Worm (Caenorhabditis elegans): ENCODE data around the gene C04C11.25.

The C04C11.25 gene

DNA sequence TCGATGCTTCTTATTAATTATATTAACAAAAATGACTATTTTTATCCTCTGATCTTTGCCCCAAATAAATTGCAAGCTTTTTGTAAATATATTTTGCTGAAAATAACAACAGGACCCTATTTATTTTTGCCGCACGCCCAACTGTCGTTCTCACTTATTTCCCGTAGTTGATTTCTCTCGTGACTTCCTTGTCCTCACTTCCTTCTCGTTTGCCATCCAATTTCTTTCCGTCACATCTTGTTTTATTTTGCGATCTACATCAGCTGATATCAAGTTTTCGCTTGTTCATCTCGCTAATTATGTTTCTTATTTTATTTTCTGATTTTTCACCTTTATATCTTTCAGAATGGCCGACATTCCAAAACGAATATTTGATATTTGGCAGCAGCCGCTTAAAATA is 40.0 kb downstream of the C04C11.25 start, which contains the start of gene F48F7.5:
Gene F48F7.5, plus strand, starts transcription at position 340 of the 400 bp plus-strand sequence.
- TF ChIP-seq nhr-12 (tag; optimal IDR thresholded peaks at IDR 0.05) = no peak
- peak; percentile 22 for TF ChIP-seq ceh-16 (tag; optimal IDR thresholded peaks at IDR 0.05)
- no peak for TF ChIP-seq gmeb-1 (tag; optimal IDR thresholded peaks at IDR 0.05)
- no peak for TF ChIP-seq unc-55 (GFP tag; optimal IDR thresholded peaks at IDR 0.05)
- TF ChIP-seq aly-2 (tag; optimal IDR thresholded peaks at IDR 0.05) = no peak
- TF ChIP-seq nhr-23 (tag; optimal IDR thresholded peaks at IDR 0.05) = no peak
- no peak for TF ChIP-seq lin-39 (tag; optimal IDR thresholded peaks at IDR 0.05)
- peak; percentile 31 for TF ChIP-seq C34F6.9 (tag; optimal IDR thresholded peaks at IDR 0.05)
- TF ChIP-seq ceh-82 (tag; optimal IDR thresholded peaks at IDR 0.05) = no peak
- TF ChIP-seq nhr-25 (tag; optimal IDR thresholded peaks at IDR 0.05) = peak; percentile 81
- no peak for TF ChIP-seq alr-1 (tag; optimal IDR thresholded peaks at IDR 0.05)
- TF ChIP-seq nhr-237 (tag; optimal IDR thresholded peaks at IDR 0.05) = no peak
- TF ChIP-seq sem-4 (tag; optimal IDR thresholded peaks at IDR 0.05) = peak; percentile 84
- TF ChIP-seq snpc-4 (tag; optimal IDR thresholded peaks at IDR 0.05) = peak; percentile 31
- peak; percentile 64 for TF ChIP-seq blmp-1 (tag; optimal IDR thresholded peaks at IDR 0.05; ENCODE audit: insufficient read depth)
- TF ChIP-seq sma-9 (GFP tag; optimal IDR thresholded peaks at IDR 0.05) = peak; percentile 86
- TF ChIP-seq sma-9 (tag; optimal IDR thresholded peaks at IDR 0.05) = no peak
- no peak for TF ChIP-seq elt-1 (tag; optimal IDR thresholded peaks at IDR 0.05)
- TF ChIP-seq mbf-1 (tag; optimal IDR thresholded peaks at IDR 0.05) = no peak
- no peak for TF ChIP-seq unc-39 (tag; optimal IDR thresholded peaks at IDR 0.05)
- no peak for TF ChIP-seq mab-5 (tag; optimal IDR thresholded peaks at IDR 0.05)
- TF ChIP-seq F13H6.1 (tag; optimal IDR thresholded peaks at IDR 0.05) = peak; percentile 56
- peak; percentile 13 for TF ChIP-seq nhr-6 (tag; optimal IDR thresholded peaks at IDR 0.05)
- peak; percentile 52 for TF ChIP-seq egl-27 (tag; optimal IDR thresholded peaks at IDR 0.05)
- TF ChIP-seq sma-3 (GFP tag; optimal IDR thresholded peaks at IDR 0.05) = peak; percentile 49
- TF ChIP-seq unc-62 (GFP tag; optimal IDR thresholded peaks at IDR 0.05) = no peak
- no peak for TF ChIP-seq ztf-1 (GFP tag; conservative IDR thresholded peaks at IDR 0.05)
- TF ChIP-seq R02D3.7 (tag; optimal IDR thresholded peaks at IDR 0.05) = no peak
- TF ChIP-seq nhr-11 (tag; optimal IDR thresholded peaks at IDR 0.05) = no peak
- peak in 1 of 2 experiments; percentile 55 for TF ChIP-seq lsy-2 (tag; optimal IDR thresholded peaks at IDR 0.05)
- no peak for TF ChIP-seq fos-1 (tag; optimal IDR thresholded peaks at IDR 0.05)
- TF ChIP-seq crh-2 (tag; optimal IDR thresholded peaks at IDR 0.05) = peak; percentile 37
- TF ChIP-seq ama-1 (optimal IDR thresholded peaks at IDR 0.05) = no peak
- no peak for TF ChIP-seq nhr-77 (tag; optimal IDR thresholded peaks at IDR 0.05)
- TF ChIP-seq nhr-129 (tag; optimal IDR thresholded peaks at IDR 0.05) = peak; percentile 76
- no peak for TF ChIP-seq ztf-4 (tag; optimal IDR thresholded peaks at IDR 0.05)
- TF ChIP-seq elt-3 (tag; optimal IDR thresholded peaks at IDR 0.05) = no peak
- TF ChIP-seq ZK546.5 (tag; optimal IDR thresholded peaks at IDR 0.05) = no peak
- peak; percentile 43 for TF ChIP-seq nhr-21 (tag; optimal IDR thresholded peaks at IDR 0.05)
- peak in 1 of 2 experiments; percentile 50 for TF ChIP-seq mdl-1 (tag; optimal IDR thresholded peaks at IDR 0.05)
- TF ChIP-seq zag-1 (tag; optimal IDR thresholded peaks at IDR 0.05) = no peak
- no peak for TF ChIP-seq lin-13 (GFP tag; optimal IDR thresholded peaks at IDR 0.05)

DNA sequence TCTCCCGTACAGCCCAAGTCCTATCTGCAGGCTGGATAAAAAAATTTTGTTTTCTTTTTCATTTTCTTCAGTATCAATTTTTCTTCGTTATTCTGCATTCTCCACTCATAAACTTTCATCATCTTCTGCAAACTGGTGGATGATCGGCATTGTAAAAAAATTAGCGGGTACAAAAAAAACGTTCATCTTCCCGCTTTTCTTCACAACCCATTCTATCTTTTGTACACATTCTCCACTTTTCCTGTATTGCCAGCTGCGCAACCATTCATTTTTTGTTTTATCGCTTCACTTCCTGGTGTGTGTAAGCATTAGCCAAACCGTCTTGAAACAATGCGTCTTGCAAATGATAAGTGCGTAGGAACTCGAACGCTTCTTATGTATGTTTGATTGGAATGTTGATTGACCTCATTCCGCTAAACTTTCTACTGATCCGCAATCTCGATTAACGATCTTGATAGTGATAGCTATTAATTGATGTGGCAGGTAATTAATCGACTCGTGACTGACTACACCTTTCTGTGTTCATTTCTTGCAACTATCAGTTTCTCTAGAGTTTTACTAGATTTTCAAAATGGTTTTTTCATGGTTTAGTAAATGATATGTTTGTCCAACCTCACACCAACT is 40.7 kb downstream of the C04C11.25 start:
- TF ChIP-seq nhr-6 (tag; optimal IDR thresholded peaks at IDR 0.05) (peak; percentile 55), ztf-1 (GFP tag; conservative IDR thresholded peaks at IDR 0.05) (no peak), nhr-23 (tag; optimal IDR thresholded peaks at IDR 0.05) (no peak), sma-3 (GFP tag; optimal IDR thresholded peaks at IDR 0.05) (peak; percentile 61), snpc-4 (tag; optimal IDR thresholded peaks at IDR 0.05) (no peak), sma-9 (GFP tag; optimal IDR thresholded peaks at IDR 0.05) (peak; percentile 90), sma-9 (tag; optimal IDR thresholded peaks at IDR 0.05) (no peak), mbf-1 (tag; optimal IDR thresholded peaks at IDR 0.05) (no peak), gmeb-1 (tag; optimal IDR thresholded peaks at IDR 0.05) (peak; percentile 14), Y55F3AM.14 (GFP tag; optimal IDR thresholded peaks at IDR 0.05) (no peak), nhr-21 (tag; optimal IDR thresholded peaks at IDR 0.05) (peak; percentile 76), fos-1 (tag; optimal IDR thresholded peaks at IDR 0.05) (peak; percentile 52), ceh-16 (tag; optimal IDR thresholded peaks at IDR 0.05) (peak; percentile 97), lin-39 (tag; optimal IDR thresholded peaks at IDR 0.05) (no peak), ZK546.5 (tag; optimal IDR thresholded peaks at IDR 0.05) (no peak), lin-11 (tag; optimal IDR thresholded peaks at IDR 0.05) (no peak), blmp-1 (tag; optimal IDR thresholded peaks at IDR 0.05; ENCODE audit: insufficient read depth) (peak; percentile 87), unc-62 (GFP tag; optimal IDR thresholded peaks at IDR 0.05) (peak; percentile 69), egl-27 (tag; optimal IDR thresholded peaks at IDR 0.05) (peak; percentile 58), elt-1 (tag; optimal IDR thresholded peaks at IDR 0.05) (peak; percentile 59), mdl-1 (tag; optimal IDR thresholded peaks at IDR 0.05) (peak in 1 of 2 experiments; percentile 17), lin-13 (GFP tag; optimal IDR thresholded peaks at IDR 0.05) (no peak), skn-1 (tag; optimal IDR thresholded peaks at IDR 0.05) (no peak), sem-4 (tag; optimal IDR thresholded peaks at IDR 0.05) (peak; percentile 37), mab-5 (tag; optimal IDR thresholded peaks at IDR 0.05) (peak; percentile 13), nhr-25 (tag; optimal IDR thresholded peaks at IDR 0.05) (peak; percentile 55), peb-1 (tag; optimal IDR thresholded peaks at IDR 0.05) (no peak), aly-2 (tag; optimal IDR thresholded peaks at IDR 0.05) (no peak), R02D3.7 (tag; optimal IDR thresholded peaks at IDR 0.05) (no peak), nhr-237 (tag; optimal IDR thresholded peaks at IDR 0.05) (no peak), crh-2 (tag; optimal IDR thresholded peaks at IDR 0.05) (peak; percentile 42)

Measured in whole organism, L2 larva.